Fruit fly (Drosophila melanogaster) whole organism, prepupa: ENCODE results near the gene CG31139.

ENCODE experiments used
- Blimp-1 ChIP-seq: fragments of 200-800 bp; sonication (Bioruptor generic); optimal IDR thresholded peaks from 3 replicates; lab custom pipeline; 2017; ENCODE audit warnings: missing biosample characterization, missing genetic modification characterization, mild to moderate bottlenecking, moderate library complexity, missing genetic modification reagents
- CG10631 ChIP-seq: fragments of 200-800 bp; sonication (Bioruptor generic); optimal IDR thresholded peaks from 2 replicates; lab custom pipeline; 2016; ENCODE audit warnings: missing biosample characterization, missing genetic modification characterization
- CG11294 ChIP-seq: fragments of 200-800 bp; sonication (Bioruptor generic); IDR thresholded peaks from 2 replicates; pipeline ENCODE4 v1.3.6; 2022; ENCODE audit warnings: missing biosample characterization, missing genetic modification characterization
- CG11902 ChIP-seq: fragments of 200-800 bp; sonication (Bioruptor generic); optimal IDR thresholded peaks from 3 replicates; lab custom pipeline; 2016; ENCODE audit warnings: missing biosample characterization, missing genetic modification characterization
- CG15336 ChIP-seq: fragments of 200-800 bp; sonication (Bioruptor generic); IDR thresholded peaks from 2 replicates; pipeline ENCODE4 v1.3.6; 2022; ENCODE audit warnings: missing biosample characterization, missing genetic modification characterization
- CG1621 ChIP-seq: fragments of 200-800 bp; sonication (Bioruptor generic); optimal IDR thresholded peaks from 3 replicates; lab custom pipeline; 2018; ENCODE audit warnings: missing biosample characterization, mild to moderate bottlenecking, missing genetic modification characterization
- CG16779 ChIP-seq: fragments of 200-800 bp; sonication (Bioruptor generic); optimal IDR thresholded peaks from 3 replicates; lab custom pipeline; 2017; ENCODE audit warnings: missing biosample characterization, mild to moderate bottlenecking, missing genetic modification characterization
- CG3032 ChIP-seq: fragments of 200-800 bp; optimal IDR thresholded peaks from 2 replicates; lab custom pipeline; 2019; ENCODE audit warnings: missing biosample characterization, mild to moderate bottlenecking, missing genetic modification characterization, moderate library complexity
- CG31627 ChIP-seq: fragments of 200-800 bp; sonication (Bioruptor generic); optimal IDR thresholded peaks from 3 replicates; lab custom pipeline; 2016; ENCODE audit warnings: missing biosample characterization, missing genetic modification characterization
- CG32006 ChIP-seq: fragments of 200-800 bp; sonication (Bioruptor generic); optimal IDR thresholded peaks from 3 replicates; lab custom pipeline; 2017; ENCODE audit warnings: missing biosample characterization, mild to moderate bottlenecking, missing genetic modification characterization
- CG34406 ChIP-seq: fragments of 200-800 bp; sonication (Bioruptor generic); optimal IDR thresholded peaks from 3 replicates; lab custom pipeline; 2016; ENCODE audit warnings: missing biosample characterization, missing genetic modification characterization
- CG4318 ChIP-seq: fragments of 200-800 bp; sonication (Bioruptor generic); optimal IDR thresholded peaks from 3 replicates; lab custom pipeline; 2017; ENCODE audit warnings: missing biosample characterization, mild to moderate bottlenecking, missing genetic modification characterization
- CG6276 ChIP-seq: fragments of 200-800 bp; sonication (Bioruptor generic); optimal IDR thresholded peaks from 2 replicates; lab custom pipeline; 2017; ENCODE audit warnings: missing biosample characterization, mild to moderate bottlenecking, missing genetic modification characterization
- CG6792 ChIP-seq: fragments of 200-800 bp; sonication (Bioruptor generic); optimal IDR thresholded peaks from 3 replicates; lab custom pipeline; 2016; ENCODE audit warnings: missing biosample characterization, missing genetic modification characterization
- CG6854 ChIP-seq: fragments of 200-800 bp; sonication (Bioruptor generic); optimal IDR thresholded peaks from 2 replicates; lab custom pipeline; 2017; ENCODE audit warnings: missing biosample characterization, mild to moderate bottlenecking, missing genetic modification characterization
- CG7368 ChIP-seq: fragments of 200-800 bp; sonication (Bioruptor generic); optimal IDR thresholded peaks from 3 replicates; lab custom pipeline; 2016; ENCODE audit warnings: missing biosample characterization, missing genetic modification characterization
- CG8119 ChIP-seq: fragments of 200-800 bp; sonication (Bioruptor generic); IDR thresholded peaks from 3 replicates; pipeline ENCODE4 v1.3.6; 2022; ENCODE audit warnings: missing biosample characterization, missing genetic modification characterization
- CG8319 ChIP-seq: fragments of 200-800 bp; sonication (Bioruptor generic); optimal IDR thresholded peaks from 3 replicates; lab custom pipeline; 2016; ENCODE audit warnings: missing biosample characterization, missing genetic modification characterization
- CG8632 ChIP-seq: fragments of 200-800 bp; sonication (Bioruptor generic); optimal IDR thresholded peaks from 3 replicates; lab custom pipeline; 2016; ENCODE audit warnings: missing biosample characterization, missing genetic modification characterization
- CG9139 ChIP-seq: fragments of 200-800 bp; sonication (Bioruptor generic); optimal IDR thresholded peaks from 3 replicates; lab custom pipeline; 2017; ENCODE audit warnings: missing biosample characterization, mild to moderate bottlenecking, missing genetic modification characterization
- Eip75B ChIP-seq: fragments of 200-800 bp; sonication (Bioruptor generic); optimal IDR thresholded peaks from 3 replicates; lab custom pipeline; 2016; ENCODE audit warnings: missing biosample characterization, missing genetic modification characterization
- Eip78C ChIP-seq: fragments of 200-800 bp; sonication (Bioruptor generic); peaks from one replicate; lab custom pipeline; 2016; ENCODE audit warnings: missing biosample characterization, missing genetic modification characterization
- Eip93F ChIP-seq: fragments of 200-800 bp; sonication (Bioruptor generic); optimal IDR thresholded peaks from 2 replicates; lab custom pipeline; 2016; ENCODE audit warnings: missing biosample characterization, mild to moderate bottlenecking, missing genetic modification characterization
- Ets21C ChIP-seq: fragments of 200-800 bp; sonication (Bioruptor generic); optimal IDR thresholded peaks from 3 replicates; lab custom pipeline; 2016; ENCODE audit warnings: missing biosample characterization, missing genetic modification characterization
- Gug ChIP-seq: fragments of 200-800 bp; sonication (Bioruptor generic); IDR thresholded peaks from 2 replicates; pipeline ENCODE4 v1.3.6; 2022; ENCODE audit warnings: missing biosample characterization, missing genetic modification characterization
- Hr39 ChIP-seq: fragments of 200-800 bp; sonication (Bioruptor generic); optimal IDR thresholded peaks from 2 replicates; lab custom pipeline; 2016; ENCODE audit warnings: missing biosample characterization, missing genetic modification characterization
- Hr4 ChIP-seq: fragments of 200-800 bp; sonication (Bioruptor generic); optimal IDR thresholded peaks from 3 replicates; lab custom pipeline; 2016; ENCODE audit warnings: missing biosample characterization, missing genetic modification characterization
- Lpt ChIP-seq: fragments of 200-800 bp; sonication (Bioruptor generic); optimal IDR thresholded peaks from 3 replicates; lab custom pipeline; 2016; ENCODE audit warnings: missing biosample characterization, missing genetic modification characterization
- Smox ChIP-seq: fragments of 200-800 bp; sonication (Bioruptor generic); optimal IDR thresholded peaks from 3 replicates; lab custom pipeline; 2016; ENCODE audit warnings: missing biosample characterization, missing genetic modification characterization
- Sox15 ChIP-seq: fragments of 200-800 bp; sonication (Bioruptor generic); optimal IDR thresholded peaks from 3 replicates; lab custom pipeline; 2016; ENCODE audit warnings: missing biosample characterization, missing genetic modification characterization
- achi ChIP-seq: fragments of 200-800 bp; sonication (Bioruptor generic); optimal IDR thresholded peaks from 3 replicates; lab custom pipeline; 2016; ENCODE audit warnings: missing biosample characterization, missing genetic modification characterization
- cyc ChIP-seq: fragments of 200-800 bp; sonication (Bioruptor generic); optimal IDR thresholded peaks from 3 replicates; lab custom pipeline; 2016; ENCODE audit warnings: missing biosample characterization, missing genetic modification characterization
- dac ChIP-seq: fragments of 200-800 bp; sonication (Bioruptor generic); optimal IDR thresholded peaks from 2 replicates; lab custom pipeline; 2017; ENCODE audit warnings: missing biosample characterization, mild to moderate bottlenecking, missing genetic modification characterization
- dsx ChIP-seq: fragments of 200-800 bp; optimal IDR thresholded peaks from 3 replicates; lab custom pipeline; 2019; ENCODE audit warnings: missing biosample characterization, mild to moderate bottlenecking, missing genetic modification characterization, moderate library complexity; ENCODE audit not compliant: poor library complexity, severe bottlenecking
- eg ChIP-seq: fragments of 200-800 bp; sonication (Bioruptor generic); IDR thresholded peaks from 3 replicates; pipeline ENCODE4 v1.3.6; 2022; ENCODE audit warnings: missing biosample characterization, missing genetic modification characterization
- esn ChIP-seq: fragments of 200-800 bp; sonication (Bioruptor generic); optimal IDR thresholded peaks from 2 replicates; lab custom pipeline; 2016; ENCODE audit warnings: missing biosample characterization, mild to moderate bottlenecking, missing genetic modification characterization, moderate library complexity
- fd59A ChIP-seq: fragments of 200-800 bp; sonication (Bioruptor generic); optimal IDR thresholded peaks from 2 replicates; lab custom pipeline; 2017; ENCODE audit warnings: missing biosample characterization, mild to moderate bottlenecking, missing genetic modification characterization, missing genetic modification reagents
- fd85E ChIP-seq: fragments of 200-800 bp; sonication (Bioruptor generic); optimal IDR thresholded peaks from 3 replicates; lab custom pipeline; 2016; ENCODE audit warnings: missing biosample characterization, missing genetic modification characterization
- fkh ChIP-seq: fragments of 200-800 bp; sonication (Bioruptor generic); optimal IDR thresholded peaks from 3 replicates; lab custom pipeline; 2017; ENCODE audit warnings: missing biosample characterization, mild to moderate bottlenecking, missing genetic modification characterization, moderate library complexity
- lz ChIP-seq: fragments of 200-800 bp; sonication (Bioruptor generic); optimal IDR thresholded peaks from 3 replicates; lab custom pipeline; 2016; ENCODE audit warnings: missing biosample characterization, missing genetic modification characterization
- net ChIP-seq: fragments of 200-800 bp; sonication (Bioruptor generic); optimal IDR thresholded peaks from 3 replicates; lab custom pipeline; 2016; ENCODE audit warnings: missing biosample characterization, missing genetic modification characterization
- pdm3 ChIP-seq: fragments of 200-800 bp; sonication (Bioruptor generic); optimal IDR thresholded peaks from 3 replicates; lab custom pipeline; 2016; ENCODE audit warnings: missing biosample characterization, missing genetic modification characterization
- salr ChIP-seq, 2 experiments: fragments of 200-800 bp; sonication (Bioruptor generic); optimal IDR thresholded peaks; 3 replicates each; lab custom pipeline; 2016 to 2018; ENCODE audit warnings: missing biosample characterization in 2 of 2, missing genetic modification characterization in 2 of 2, mild to moderate bottlenecking in 1 of 2
- svp ChIP-seq: fragments of 200-800 bp; sonication (Bioruptor generic); peaks from one replicate; lab custom pipeline; 2016; ENCODE audit warnings: missing biosample characterization, missing genetic modification characterization
- vri ChIP-seq: fragments of 200-800 bp; sonication (Bioruptor generic); optimal IDR thresholded peaks from 3 replicates; lab custom pipeline; 2016; ENCODE audit warnings: missing biosample characterization, mild to moderate bottlenecking, missing genetic modification characterization

CG31139 gene

dm6 chr3R:22727857-22728256 is 21.0 kb downstream of the CG31139 start:
- peak; percentile 41; the same call in 1 of the 2 replicates for TF ChIP-seq CG11294
- peak; percentile 54 for TF ChIP-seq Gug (GFP tag; lab: Robert Waterston, UW)
- peak; percentile 13 for TF ChIP-seq CG4318
- peak; percentile 41 for TF ChIP-seq esn (GFP tag; lab: Kevin White, UChicago)
- TF ChIP-seq CG6792: peak; percentile 16
- no peak for TF ChIP-seq fkh (GFP tag; lab: Kevin White, UChicago)
- TF ChIP-seq CG1621: no peak
- TF ChIP-seq CG7368 (GFP tag; lab: Kevin White, UChicago): no peak
- peak; percentile 67 for TF ChIP-seq Hr4 (GFP tag; lab: Kevin White, UChicago)
- peak; percentile 48 for TF ChIP-seq CG31627
- peak; percentile 87 for TF ChIP-seq eg
- peak; percentile 32 for TF ChIP-seq CG8319 (GFP tag; lab: Kevin White, UChicago)
- TF ChIP-seq CG10631: peak; percentile 9
- peak; percentile 16 for TF ChIP-seq lz (GFP tag; lab: Kevin White, UChicago)
- peak; percentile 7 for TF ChIP-seq vri (GFP tag; lab: Kevin White, UChicago)
- TF ChIP-seq CG16779: no peak
- TF ChIP-seq svp (GFP tag; lab: Kevin White, UChicago): peak; percentile 56
- TF ChIP-seq CG32006 (GFP tag; lab: Kevin White, UChicago): peak; percentile 72
- peak; percentile 80 for TF ChIP-seq CG15336 (GFP tag; lab: Robert Waterston, UW)

- TF ChIP-seq Eip78C (GFP tag; lab: Kevin White, UChicago) (no peak), CG8632 (GFP tag; lab: Kevin White, UChicago) (no peak), eg (no peak), Ets21C (GFP tag; lab: Kevin White, UChicago) (no peak), CG6854 (GFP tag; lab: Kevin White, UChicago) (no peak)
Observed at dm6 chr3R:22727456-22727833, 21.4 kb downstream of the CG31139 start.

- no peak for TF ChIP-seq svp (GFP tag; lab: Kevin White, UChicago)
- no peak for TF ChIP-seq cyc (GFP tag; lab: Kevin White, UChicago)
- no peak for TF ChIP-seq CG11294
- TF ChIP-seq CG34406 (GFP tag; lab: Kevin White, UChicago): no peak
- no peak for TF ChIP-seq dsx (GFP tag; lab: Kevin White, UChicago)
- TF ChIP-seq CG32006 (GFP tag; lab: Kevin White, UChicago): no peak
- TF ChIP-seq pdm3: no peak
- TF ChIP-seq esn (GFP tag; lab: Kevin White, UChicago): no peak
- TF ChIP-seq dac (GFP tag; lab: Kevin White, UChicago): no peak
- TF ChIP-seq achi (GFP tag; lab: Kevin White, UChicago): no peak
- no peak for TF ChIP-seq CG6276 (GFP tag; lab: Kevin White, UChicago)
- TF ChIP-seq CG16779: peak; percentile 2
- TF ChIP-seq Ets21C (GFP tag; lab: Kevin White, UChicago): peak; percentile 9
- no peak for TF ChIP-seq Lpt
- TF ChIP-seq fd85E (GFP tag; lab: Kevin White, UChicago): no peak
- TF ChIP-seq Blimp-1 (GFP tag; lab: Kevin White, UChicago): no peak
- no peak for TF ChIP-seq salr (GFP tag; optimal IDR thresholded peaks at IDR 0.05; lab: Kevin White, UChicago)
- no peak for TF ChIP-seq Eip75B (GFP tag; lab: Kevin White, UChicago)
- TF ChIP-seq CG8632 (GFP tag; lab: Kevin White, UChicago): no peak
- TF ChIP-seq vri (GFP tag; lab: Kevin White, UChicago): no peak
- no peak for TF ChIP-seq CG31627
- TF ChIP-seq lz (GFP tag; lab: Kevin White, UChicago): peak; percentile 26
- no peak for TF ChIP-seq eg
- TF ChIP-seq CG1621: no peak
- TF ChIP-seq net: no peak
- TF ChIP-seq CG11902 (GFP tag; lab: Kevin White, UChicago): no peak
- TF ChIP-seq CG3032: no peak
- TF ChIP-seq Smox (GFP tag; lab: Kevin White, UChicago): no peak
- peak; percentile 4 for TF ChIP-seq Hr4 (GFP tag; lab: Kevin White, UChicago)
- TF ChIP-seq Hr39 (GFP tag; lab: Kevin White, UChicago): peak; percentile 31
- no peak for TF ChIP-seq CG8319 (GFP tag; lab: Kevin White, UChicago)
- no peak for TF ChIP-seq Eip93F
- no peak for TF ChIP-seq Sox15 (GFP tag; lab: Kevin White, UChicago)
- TF ChIP-seq CG6792: no peak
- no peak for TF ChIP-seq fd59A (GFP tag; lab: Kevin White, UChicago)
- TF ChIP-seq CG15336 (GFP tag; lab: Robert Waterston, UW): no peak
- TF ChIP-seq CG9139 (GFP tag; lab: Kevin White, UChicago): no peak
- TF ChIP-seq CG8119: no peak
- TF ChIP-seq CG10631: peak; percentile 34
Observed at dm6 chr3R:22726771-22727455, 21.9 kb downstream of the CG31139 start, which contains the start of gene CG45049. CG45049 (plus strand) TSS chr3R:22726967.
